Fruit fly (Drosophila melanogaster): ENCODE measurements around the gene CG5321.

CG5321 gene

DNA sequence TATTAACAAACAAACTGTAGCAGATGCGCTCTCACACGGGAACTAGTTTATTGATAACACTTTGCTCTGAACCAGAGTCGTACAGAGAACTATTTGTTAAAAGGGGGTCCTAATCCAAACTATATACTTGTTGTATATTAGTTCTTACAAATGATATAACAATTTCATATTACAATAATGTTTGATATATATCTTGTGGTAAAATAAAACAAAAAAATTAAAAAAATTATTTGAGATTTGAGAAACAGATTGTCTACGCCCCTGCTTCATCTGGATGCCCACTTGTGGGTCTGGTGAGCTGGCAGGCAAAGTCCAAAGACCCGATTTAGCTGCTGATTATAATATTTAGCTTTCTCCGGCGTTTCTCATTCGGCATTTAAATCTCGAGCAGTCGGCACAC, at the start of gene CG5321:
TSS of gene CG5321 (plus strand) at position 380 of the 400 bp plus-strand sequence.
- peak; percentile 89 for TF ChIP-seq noc (tag; optimal IDR thresholded peaks at IDR 0.05)

dm6 chrX:14633168-14633567, 46.2 kb upstream of the CG5321 start:
- no peak for TF ChIP-seq noc (tag; optimal IDR thresholded peaks at IDR 0.05)

- TF ChIP-seq noc (tag; optimal IDR thresholded peaks at IDR 0.05): no peak
Measured at dm6 chrX:14634224-14634623, 45.1 kb upstream of the CG5321 start.

dm6 chrX:14634696-14635095, 44.7 kb upstream of the CG5321 start:
- no peak for TF ChIP-seq noc (tag; optimal IDR thresholded peaks at IDR 0.05)

- no peak for TF ChIP-seq noc (tag; optimal IDR thresholded peaks at IDR 0.05)
Measured at dm6 chrX:14649742-14650141, 29.6 kb upstream of the CG5321 start.

- TF ChIP-seq noc (tag; optimal IDR thresholded peaks at IDR 0.05): no peak
Measured at dm6 chrX:14653691-14654090, 25.7 kb upstream of the CG5321 start, which contains the start of gene NetA. NetA (minus strand) TSS chrX:14653928.

DNA sequence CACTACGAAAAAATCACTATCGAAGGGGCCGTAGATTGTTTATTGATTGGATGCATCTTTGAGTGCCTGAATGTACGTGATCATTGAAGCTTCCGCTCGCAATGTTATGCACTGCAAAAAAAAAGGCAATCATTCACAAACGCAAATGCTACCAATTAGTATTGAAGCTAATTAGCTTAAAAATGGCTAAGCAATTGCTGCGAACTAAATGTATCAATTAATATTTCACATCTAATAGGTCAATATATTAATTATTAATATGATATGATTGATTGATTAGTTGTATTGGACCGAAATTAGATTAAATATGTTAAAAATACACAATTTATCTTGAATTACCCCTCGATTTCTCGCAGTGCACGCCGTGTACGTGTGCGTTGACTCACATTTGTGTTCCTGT, 10.1 kb upstream of the CG5321 start:
- TF ChIP-seq noc (tag; optimal IDR thresholded peaks at IDR 0.05): no peak

- TF ChIP-seq noc (tag; optimal IDR thresholded peaks at IDR 0.05): no peak
Measured at dm6 chrX:14678128-14678527, 1.2 kb upstream of the CG5321 start.

- TF ChIP-seq noc (tag; optimal IDR thresholded peaks at IDR 0.05): no peak
Measured at dm6 chrX:14689108-14689507, 9.7 kb downstream of the CG5321 start.

DNA sequence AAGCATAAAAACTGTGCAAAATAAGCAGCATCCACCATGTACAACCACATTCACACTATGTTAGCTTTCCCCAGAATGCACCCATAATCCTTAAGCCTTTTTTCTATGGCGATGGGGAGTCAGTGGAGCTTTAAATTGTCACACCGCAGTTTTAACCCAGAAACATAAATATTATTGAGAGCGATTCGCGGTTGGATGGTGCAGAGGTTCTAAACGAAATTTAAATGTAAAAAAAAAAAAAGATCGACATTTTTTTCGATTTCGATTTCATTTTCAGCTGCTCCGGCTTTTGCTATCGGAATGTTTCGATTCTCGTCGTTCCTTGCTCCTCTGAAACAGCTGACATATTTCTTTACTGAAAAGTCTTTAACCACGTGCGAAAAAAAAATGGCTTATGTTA, 22.7 kb downstream of the CG5321 start, which contains the start of gene CG43088:
TSS of gene CG43088 (plus strand) at position 301 of the 400 bp plus-strand sequence.
- TF ChIP-seq noc (tag; optimal IDR thresholded peaks at IDR 0.05): no peak

DNA sequence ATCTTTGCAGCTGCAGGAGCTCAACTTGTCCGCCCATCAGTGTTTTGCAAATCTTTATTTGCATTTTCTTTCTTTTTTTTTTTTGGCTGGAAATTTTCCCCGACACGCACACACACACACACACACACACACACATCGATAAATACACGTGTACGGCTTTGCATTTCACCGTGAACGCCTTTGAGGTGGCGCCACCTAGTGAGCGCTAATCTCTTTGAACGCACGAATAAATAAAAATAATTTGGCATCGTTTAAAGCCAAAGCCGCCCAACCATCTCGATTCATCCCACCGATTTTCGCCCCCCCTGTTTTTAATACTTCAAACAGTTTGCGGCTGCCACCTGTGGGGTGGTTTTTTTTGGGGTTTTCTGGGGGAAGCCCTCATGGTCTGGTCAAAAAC, 33.1 kb downstream of the CG5321 start:
- TF ChIP-seq noc (tag; optimal IDR thresholded peaks at IDR 0.05): no peak

- TF ChIP-seq noc (tag; optimal IDR thresholded peaks at IDR 0.05): no peak
Measured at dm6 chrX:14715180-14715579, 35.8 kb downstream of the CG5321 start.

dm6 chrX:14717245-14717644, 37.9 kb downstream of the CG5321 start:
- TF ChIP-seq noc (tag; optimal IDR thresholded peaks at IDR 0.05): no peak

DNA sequence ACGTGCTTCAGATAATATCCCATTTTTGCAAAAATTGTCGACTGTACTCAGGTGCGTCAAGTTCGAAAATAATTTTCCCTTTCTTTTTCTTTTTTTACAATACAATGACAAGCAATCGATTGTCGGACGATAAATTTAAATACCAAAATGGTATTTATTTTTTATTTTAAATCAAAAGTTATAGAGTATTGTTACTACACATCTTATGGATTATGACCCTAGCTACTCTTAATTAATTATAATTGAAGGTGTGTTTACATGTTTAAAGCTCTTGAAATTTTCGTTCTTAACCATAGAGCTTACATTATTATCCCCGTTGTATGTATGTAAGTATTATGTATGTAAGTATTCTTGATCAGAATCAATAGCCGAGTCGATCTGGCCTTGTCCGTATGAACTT, 39.5 kb downstream of the CG5321 start, which contains the start of gene hog:
TSS of gene hog (minus strand) at position 101 of the 400 bp plus-strand sequence.
- TF ChIP-seq noc (tag; optimal IDR thresholded peaks at IDR 0.05): no peak

dm6 chrX:14725084-14725483, 45.7 kb downstream of the CG5321 start:
- no peak for TF ChIP-seq noc (tag; optimal IDR thresholded peaks at IDR 0.05)

DNA sequence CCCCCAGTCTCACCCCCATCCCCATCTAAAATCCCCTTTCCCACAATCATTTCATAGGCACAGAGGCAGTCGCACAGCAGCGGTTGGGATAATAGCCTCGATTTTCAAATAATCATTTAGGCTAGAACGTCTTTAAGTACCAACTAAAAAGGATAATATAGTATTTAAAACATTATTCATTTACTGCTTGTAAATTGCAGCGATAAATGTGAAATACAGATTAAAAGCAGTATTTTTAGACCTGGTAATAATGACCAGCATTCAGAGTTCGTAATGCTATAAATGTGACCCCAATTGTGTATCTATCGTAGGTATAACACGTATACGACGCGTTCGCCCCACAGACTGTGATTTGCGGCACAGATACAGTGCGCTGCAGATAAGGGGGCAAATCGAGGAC, 48.2 kb downstream of the CG5321 start:
- no peak for TF ChIP-seq noc (tag; optimal IDR thresholded peaks at IDR 0.05)
